Worm (Caenorhabditis elegans): ENCODE measurements around the gene T09A5.4.

DNA sequence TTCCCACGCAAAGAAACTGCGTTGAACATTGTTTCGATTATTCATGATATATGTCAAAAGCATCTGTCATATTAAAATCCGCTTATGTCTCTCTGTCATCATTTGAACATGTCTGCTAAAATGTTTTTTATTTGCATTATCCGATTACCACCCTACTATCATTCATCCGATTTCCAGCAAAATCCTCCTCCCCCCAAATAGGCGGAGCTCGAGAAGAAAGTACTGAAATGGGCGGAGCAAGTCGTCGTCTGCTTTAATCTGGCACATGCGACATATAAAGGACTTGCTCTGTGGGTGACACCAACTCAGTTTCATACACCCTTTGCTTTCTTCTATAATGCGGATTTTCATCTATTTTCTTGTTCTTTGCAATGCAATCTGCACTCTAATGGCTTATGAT is 13.9 kb upstream of the T09A5.4 start, which contains the start of gene T09A5.14:
- TF ChIP-seq ref-1 (GFP tag; conservative IDR thresholded peaks at IDR 0.05): no peak
- no peak for TF ChIP-seq T22C8.4 (GFP tag; IDR thresholded peaks at IDR 0.05)
- no peak for TF ChIP-seq med-1 (GFP tag; optimal IDR thresholded peaks at IDR 0.05; ENCODE audit: insufficient read depth)
- no peak for TF ChIP-seq ztf-23 (GFP tag; IDR thresholded peaks at IDR 0.05)
- TF ChIP-seq flt-1 (GFP tag; IDR thresholded peaks at IDR 0.05): no peak
- no peak for TF ChIP-seq klf-2 (GFP tag; conservative IDR thresholded peaks at IDR 0.05)
- TF ChIP-seq cog-1 (tag; optimal IDR thresholded peaks at IDR 0.05): no peak
- TF ChIP-seq tab-1 (GFP tag; IDR thresholded peaks at IDR 0.05): no peak
